Fruit fly (Drosophila melanogaster) whole organism, embryonic: ENCODE data around the gene ric8a.

Source experiments
- ATbp ChIP-seq: fragments of 200-800 bp; sonication (Bioruptor generic); optimal IDR thresholded peaks from 2 replicates; lab custom pipeline; 2017; ENCODE audit warnings: missing biosample characterization, mild to moderate bottlenecking, missing genetic modification characterization, missing genetic modification reagents
- Abd-B ChIP-seq: fragments of 200-800 bp; sonication (Bioruptor generic); optimal IDR thresholded peaks from 2 replicates; lab custom pipeline; 2018; ENCODE audit warnings: missing biosample characterization, mild to moderate bottlenecking, missing genetic modification characterization, moderate library complexity
- Atf6 ChIP-seq: fragments of 200-800 bp; sonication (Bioruptor generic); IDR thresholded peaks from 2 replicates; pipeline ENCODE4 v1.3.6; 2022; ENCODE audit warnings: missing biosample characterization, missing genetic modification characterization
- BtbVII ChIP-seq: fragments of 200-800 bp; sonication (Bioruptor generic); optimal IDR thresholded peaks from 3 replicates; lab custom pipeline; 2017; ENCODE audit warnings: missing biosample characterization, mild to moderate bottlenecking, missing genetic modification characterization
- Bteb2 ChIP-seq: fragments of 200-800 bp; sonication (Bioruptor generic); optimal IDR thresholded peaks from 2 replicates; lab custom pipeline; 2016; ENCODE audit warnings: missing biosample characterization, missing genetic modification characterization
- CG10979 ChIP-seq: fragments of 200-800 bp; sonication (Bioruptor generic); optimal IDR thresholded peaks from 2 replicates; lab custom pipeline; 2018; ENCODE audit warnings: missing biosample characterization, mild to moderate bottlenecking, missing genetic modification characterization, moderate library complexity
- CG12071 ChIP-seq: fragments of 200-800 bp; sonication (Bioruptor generic); optimal IDR thresholded peaks from 3 replicates; lab custom pipeline; 2018; ENCODE audit warnings: missing biosample characterization, mild to moderate bottlenecking, missing genetic modification characterization
- CG13424 ChIP-seq: fragments of 200-800 bp; sonication (Bioruptor generic); optimal IDR thresholded peaks from 2 replicates; lab custom pipeline; 2019; ENCODE audit warnings: missing biosample characterization, mild to moderate bottlenecking, missing genetic modification characterization, moderate library complexity
- CG13894 ChIP-seq: fragments of 200-800 bp; sonication (Bioruptor generic); optimal IDR thresholded peaks from 3 replicates; lab custom pipeline; 2018; ENCODE audit warnings: missing biosample characterization, mild to moderate bottlenecking, missing genetic modification characterization, moderate library complexity
- CG14710 ChIP-seq: fragments of 200-800 bp; sonication (Bioruptor generic); optimal IDR thresholded peaks from 3 replicates; lab custom pipeline; 2019; ENCODE audit warnings: missing biosample characterization, mild to moderate bottlenecking, missing genetic modification characterization, moderate library complexity
- CG14965 ChIP-seq: fragments of 200-800 bp; sonication (Bioruptor generic); optimal IDR thresholded peaks from 2 replicates; lab custom pipeline; 2016; ENCODE audit warnings: missing biosample characterization, missing genetic modification characterization, borderline replicate concordance
- CG18599 ChIP-seq: fragments of 200-800 bp; sonication (Bioruptor generic); optimal IDR thresholded peaks from 3 replicates; lab custom pipeline; 2017; ENCODE audit warnings: missing biosample characterization, missing genetic modification characterization, mild to moderate bottlenecking, moderate library complexity, missing genetic modification reagents
- CG30020 ChIP-seq: fragments of 200-800 bp; optimal IDR thresholded peaks from 2 replicates; lab custom pipeline; 2019; ENCODE audit warnings: missing biosample characterization, mild to moderate bottlenecking, missing genetic modification characterization, moderate library complexity
- CG31441 ChIP-seq: fragments of 200-800 bp; sonication (Bioruptor generic); IDR thresholded peaks from 2 replicates; pipeline ENCODE4 v1.3.6; 2022; ENCODE audit warnings: missing biosample characterization, missing genetic modification characterization
- CG3163 ChIP-seq: fragments of 200-800 bp; sonication (Bioruptor generic); optimal IDR thresholded peaks from 3 replicates; lab custom pipeline; 2016; ENCODE audit warnings: missing biosample characterization, missing genetic modification characterization
- CG5245 ChIP-seq: fragments of 200-800 bp; sonication (Bioruptor generic); optimal IDR thresholded peaks from 3 replicates; lab custom pipeline; 2016; ENCODE audit warnings: missing biosample characterization, missing genetic modification characterization
- CG5953 ChIP-seq: fragments of 200-800 bp; sonication (Bioruptor generic); IDR thresholded peaks from 2 replicates; pipeline ENCODE4 v1.3.6; 2022; ENCODE audit warnings: missing biosample characterization, missing genetic modification characterization
- CG6254 ChIP-seq: fragments of 200-800 bp; sonication (Bioruptor generic); optimal IDR thresholded peaks from 3 replicates; lab custom pipeline; 2017; ENCODE audit warnings: mild to moderate bottlenecking, missing biosample characterization, missing genetic modification reagents, missing genetic modification characterization
- CG6272 ChIP-seq: fragments of 200-800 bp; sonication (Bioruptor generic); IDR thresholded peaks from 2 replicates; pipeline ENCODE4 v1.3.6; 2022; ENCODE audit warnings: missing biosample characterization, missing genetic modification characterization
- CG7963 ChIP-seq: fragments of 200-800 bp; sonication (Bioruptor generic); IDR thresholded peaks from 3 replicates; pipeline ENCODE4 v1.3.6; 2022; ENCODE audit warnings: missing biosample characterization, missing genetic modification characterization; ENCODE audit not compliant: partially characterized antibody
- CG9932 ChIP-seq: fragments of 200-800 bp; sonication (Bioruptor generic); IDR thresholded peaks from 2 replicates; pipeline ENCODE4 v1.3.6; 2022; ENCODE audit warnings: missing biosample characterization, missing genetic modification characterization
- Doc3 ChIP-seq: fragments of 200-800 bp; sonication (Bioruptor generic); IDR thresholded peaks from 3 replicates; pipeline ENCODE4 v1.3.6; 2022; ENCODE audit warnings: missing biosample characterization, missing genetic modification characterization; ENCODE audit not compliant: partially characterized antibody
- Drgx ChIP-seq: fragments of 200-800 bp; sonication (Bioruptor generic); IDR thresholded peaks from 2 replicates; pipeline ENCODE4 v1.3.6; 2022; ENCODE audit warnings: missing biosample characterization, missing genetic modification characterization
- Elba2 ChIP-seq: fragments of 200-800 bp; sonication (Bioruptor generic); optimal IDR thresholded peaks from 3 replicates; lab custom pipeline; 2016; ENCODE audit warnings: missing biosample characterization, missing genetic modification characterization
- Ets97D ChIP-seq: fragments of 200-800 bp; sonication (Bioruptor generic); optimal IDR thresholded peaks from 3 replicates; lab custom pipeline; 2016; ENCODE audit warnings: missing biosample characterization, missing genetic modification characterization
- HmgD ChIP-seq: fragments of 200-800 bp; sonication (Bioruptor generic); optimal IDR thresholded peaks from 3 replicates; lab custom pipeline; 2016; ENCODE audit warnings: missing biosample characterization, missing genetic modification characterization
- MBD-R2 ChIP-seq: fragments of 200-800 bp; sonication (Bioruptor generic); IDR thresholded peaks from 2 replicates; pipeline ENCODE4 v1.3.6; 2022; ENCODE audit warnings: missing biosample characterization, missing genetic modification characterization
- Mad ChIP-seq: fragments of 200-800 bp; sonication (Bioruptor generic); optimal IDR thresholded peaks from 2 replicates; lab custom pipeline; 2016; ENCODE audit warnings: missing biosample characterization, missing genetic modification characterization
- NC2α ChIP-seq: fragments of 200-800 bp; sonication (Bioruptor generic); optimal IDR thresholded peaks from 2 replicates; lab custom pipeline; 2016; ENCODE audit warnings: missing biosample characterization, missing genetic modification characterization
- al ChIP-seq: fragments of 200-800 bp; sonication (Bioruptor generic); IDR thresholded peaks from 2 replicates; pipeline ENCODE4 v1.3.6; 2022; ENCODE audit warnings: missing biosample characterization, missing genetic modification characterization
- amos ChIP-seq: fragments of 200-800 bp; sonication (Bioruptor generic); IDR thresholded peaks from 2 replicates; pipeline ENCODE4 v1.3.6; 2022; ENCODE audit warnings: missing biosample characterization, missing genetic modification characterization; ENCODE audit not compliant: partially characterized antibody
- bcd ChIP-seq: fragments of 200-800 bp; sonication (Bioruptor generic); optimal IDR thresholded peaks from 2 replicates; lab custom pipeline; 2017; ENCODE audit warnings: missing biosample characterization, mild to moderate bottlenecking, missing genetic modification characterization
- br ChIP-seq: fragments of >200 bp; optimal IDR thresholded peaks from 2 replicates; lab custom pipeline; 2017
- eyg ChIP-seq: fragments of 200-800 bp; sonication (Bioruptor generic); optimal IDR thresholded peaks from 3 replicates; lab custom pipeline; 2016; ENCODE audit warnings: missing biosample characterization, missing genetic modification characterization
- ind ChIP-seq: fragments of 200-800 bp; sonication (Bioruptor generic); optimal IDR thresholded peaks from 3 replicates; lab custom pipeline; 2016; ENCODE audit warnings: missing biosample characterization, missing genetic modification characterization
- insv ChIP-seq, 2 experiments: fragments of 200-800 bp; sonication (Bioruptor generic); optimal IDR thresholded peaks; 3 replicates each; lab custom pipeline; 2016 to 2018; ENCODE audit warnings: missing biosample characterization in 2 of 2, missing genetic modification characterization in 2 of 2
- kah ChIP-seq: fragments of 200-800 bp; sonication (Bioruptor generic); optimal IDR thresholded peaks from 2 replicates; lab custom pipeline; 2018; ENCODE audit warnings: missing biosample characterization, mild to moderate bottlenecking, missing genetic modification characterization
- kni ChIP-seq: fragments of 200-800 bp; sonication (Bioruptor generic); optimal IDR thresholded peaks from 3 replicates; lab custom pipeline; 2017; ENCODE audit warnings: mild to moderate bottlenecking, missing biosample characterization, missing genetic modification reagents, missing genetic modification characterization
- lab ChIP-seq: fragments of 200-800 bp; sonication (Bioruptor generic); optimal IDR thresholded peaks from 3 replicates; lab custom pipeline; 2017; ENCODE audit warnings: missing biosample characterization, missing genetic modification characterization, mild to moderate bottlenecking, moderate library complexity, missing genetic modification reagents
- lilli ChIP-seq: fragments of 200-800 bp; sonication (Bioruptor generic); optimal IDR thresholded peaks from 3 replicates; lab custom pipeline; 2016; ENCODE audit warnings: missing biosample characterization, missing genetic modification characterization
- nerfin-2 ChIP-seq: fragments of 200-800 bp; sonication (Bioruptor generic); IDR thresholded peaks from 2 replicates; pipeline ENCODE4 v1.3.6; 2022; ENCODE audit warnings: missing biosample characterization, missing genetic modification characterization; ENCODE audit not compliant: partially characterized antibody
- odd ChIP-seq: fragments of 200-800 bp; sonication (Bioruptor generic); optimal IDR thresholded peaks from 2 replicates; lab custom pipeline; 2017; ENCODE audit warnings: missing biosample characterization, mild to moderate bottlenecking, missing genetic modification characterization
- phol ChIP-seq: fragments of 200-800 bp; sonication (Bioruptor generic); optimal IDR thresholded peaks from 3 replicates; lab custom pipeline; 2018; ENCODE audit warnings: missing biosample characterization, mild to moderate bottlenecking, missing genetic modification characterization, moderate library complexity
- row ChIP-seq: fragments of 200-800 bp; sonication (Bioruptor generic); IDR thresholded peaks from 3 replicates; pipeline ENCODE4 v1.3.6; 2022; ENCODE audit warnings: missing biosample characterization, missing genetic modification characterization
- scrt ChIP-seq: fragments of 200-800 bp; sonication (Bioruptor generic); optimal IDR thresholded peaks from 2 replicates; lab custom pipeline; 2018; ENCODE audit warnings: missing biosample characterization, mild to moderate bottlenecking, missing genetic modification characterization, moderate library complexity
- toy ChIP-seq: fragments of 200-800 bp; sonication (Bioruptor generic); IDR thresholded peaks from 2 replicates; pipeline ENCODE4 v1.3.6; 2022; ENCODE audit warnings: missing biosample characterization, missing genetic modification characterization
- vnd ChIP-seq: fragments of 200-800 bp; sonication (Bioruptor generic); IDR thresholded peaks from 3 replicates; pipeline ENCODE4 v1.3.6; 2022; ENCODE audit warnings: missing biosample characterization, missing genetic modification characterization; ENCODE audit not compliant: partially characterized antibody
- wor ChIP-seq: fragments of 200-800 bp; sonication (Bioruptor generic); IDR thresholded peaks from 2 replicates; pipeline ENCODE4 v1.3.6; 2022; ENCODE audit warnings: missing biosample characterization, missing genetic modification characterization

The ric8a gene

DNA sequence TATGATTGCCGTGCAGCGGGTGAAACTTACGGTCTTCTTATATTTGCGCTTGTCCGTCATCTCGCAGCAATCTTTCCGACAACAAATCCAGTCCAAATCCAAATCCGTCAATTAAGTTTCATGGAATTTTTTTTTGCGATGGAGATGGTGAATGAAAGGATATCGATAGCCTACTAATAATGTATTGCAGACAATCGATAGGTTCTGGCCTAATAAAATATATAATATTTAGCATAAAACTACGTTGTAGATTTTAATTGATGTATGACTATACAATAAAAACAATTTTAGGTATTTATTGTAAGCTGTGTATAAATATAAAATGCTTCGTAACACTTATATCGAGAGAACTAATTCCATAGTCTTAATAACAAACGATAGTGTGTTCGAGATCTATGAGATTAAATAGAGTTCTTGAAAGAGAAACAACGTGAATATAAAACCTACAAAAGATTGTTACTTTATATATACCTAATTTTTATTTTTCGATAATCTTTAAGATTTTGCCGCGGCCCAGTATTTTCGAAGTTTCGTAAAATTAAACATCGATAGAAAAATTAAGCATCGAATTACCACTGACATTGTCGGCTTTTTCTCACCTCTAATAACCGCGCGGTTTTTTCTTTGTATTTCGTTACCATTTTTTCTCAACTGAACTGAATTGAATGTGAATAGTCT lies 17.0 kb downstream of the ric8a start, which contains the start of the genes Cfp1 and Aladin (continued):
- TF ChIP-seq CG13894 (no peak), lab (GFP tag; lab: Kevin White, UChicago) (no peak), vnd (GFP tag; lab: Robert Waterston, UW) (0 out of 3 replicates have a peak, but pooled peaks have one; percentile 26), lilli (no peak), wor (GFP tag; lab: Robert Waterston, UW) (no peak), phol (tag; lab: Kevin White, UChicago) (peak; percentile 6), al (GFP tag; lab: Robert Waterston, UW) (no peak), nerfin-2 (no peak), Doc3 (GFP tag; lab: Robert Waterston, UW) (0 out of 3 replicates have a peak, but pooled peaks have one; percentile 24), toy (GFP tag; lab: Robert Waterston, UW) (no peak), CG5953 (GFP tag; lab: Robert Waterston, UW) (no peak), insv (GFP tag; optimal IDR thresholded peaks at IDR 0.05; lab: Kevin White, UChicago) (no peak), CG18599 (GFP tag; lab: Kevin White, UChicago) (no peak), CG3163 (GFP tag; lab: Kevin White, UChicago) (no peak), MBD-R2 (GFP tag; lab: Robert Waterston, UW) (peak; percentile 39), CG30020 (tag; lab: Kevin White, UChicago) (peak; percentile 27), CG10979 (tag; lab: Kevin White, UChicago) (no peak), CG9932 (GFP tag; lab: Robert Waterston, UW) (no peak), amos (peak; percentile 41; the same call in 1 of the 2 replicates), Abd-B (GFP tag; lab: Kevin White, UChicago) (no peak), row (peak; percentile 53), CG6254 (GFP tag; lab: Kevin White, UChicago) (no peak), CG6272 (GFP tag; lab: Robert Waterston, UW) (no peak), BtbVII (no peak), Drgx (GFP tag; lab: Robert Waterston, UW) (no peak)
- TF ChIP-seq, all 482 proteins: peak for 34

- no peak for TF ChIP-seq Ets97D
- no peak for TF ChIP-seq CG14965
- no peak for TF ChIP-seq MBD-R2 (GFP tag; lab: Robert Waterston, UW)
- TF ChIP-seq odd (GFP tag; lab: Kevin White, UChicago), result no peak
- no peak for TF ChIP-seq ind (GFP tag; lab: Kevin White, UChicago)
- no peak for TF ChIP-seq CG12071 (GFP tag; lab: Kevin White, UChicago)
- no peak for TF ChIP-seq CG31441 (GFP tag; lab: Robert Waterston, UW)
- TF ChIP-seq Elba2 (GFP tag; lab: Kevin White, UChicago), result peak; percentile 16
- TF ChIP-seq insv (GFP tag; optimal IDR thresholded peaks at IDR 0.05; lab: Kevin White, UChicago), result peak; percentile 35 to 90
- no peak for TF ChIP-seq NC2α
- no peak for TF ChIP-seq Mad (GFP tag; lab: Kevin White, UChicago)
- no peak for TF ChIP-seq CG13424 (tag; lab: Kevin White, UChicago)
- no peak for TF ChIP-seq CG18599 (GFP tag; lab: Kevin White, UChicago)
- TF ChIP-seq HmgD (GFP tag; lab: Kevin White, UChicago), result no peak
- no peak for TF ChIP-seq eyg
- TF ChIP-seq Atf6, result no peak
- no peak for TF ChIP-seq br
- no peak for TF ChIP-seq Abd-B (GFP tag; lab: Kevin White, UChicago)
- TF ChIP-seq CG7963 (GFP tag; lab: Robert Waterston, UW), result no peak
- no peak for TF ChIP-seq ATbp (GFP tag; lab: Kevin White, UChicago)
- TF ChIP-seq scrt (GFP tag; lab: Kevin White, UChicago), result peak; percentile 88
- no peak for TF ChIP-seq CG14710 (tag; lab: Kevin White, UChicago)
- no peak for TF ChIP-seq CG5245 (GFP tag; lab: Kevin White, UChicago)
- TF ChIP-seq kah (GFP tag; lab: Kevin White, UChicago), result peak; percentile 39
- no peak for TF ChIP-seq kni
- no peak for TF ChIP-seq Bteb2 (GFP tag; lab: Kevin White, UChicago)
- no peak for TF ChIP-seq bcd (GFP tag; lab: Kevin White, UChicago)
Observed at dm6 chrX:9281998-9282644, 26.2 kb downstream of the ric8a start.
